Worm (Caenorhabditis elegans): ENCODE results near the gene W08E12.8.
A peak's percentile ranks its signal among the peaks of the same experiment; 100 is the strongest.

Gene W08E12.8

ce11 chrIV:3296578-3297549 lies 4.7 kb downstream of the W08E12.8 start (continued):
- TF ChIP-seq fkh-10 (GFP tag; optimal IDR thresholded peaks at IDR 0.05) = no peak
- TF ChIP-seq ceh-32 (tag; optimal IDR thresholded peaks at IDR 0.05; ENCODE audit: poor library complexity) = no peak
- TF ChIP-seq mxl-2 (GFP tag; conservative IDR thresholded peaks at IDR 0.05) = no peak
- TF ChIP-seq ztf-7 (tag; optimal IDR thresholded peaks at IDR 0.05) = no peak
- no peak for TF ChIP-seq daf-16 (GFP tag; optimal IDR thresholded peaks at IDR 0.05)
- peak; percentile 31 for TF ChIP-seq daf-16 (tag; optimal IDR thresholded peaks at IDR 0.05)
- peak; percentile 86 for TF ChIP-seq aha-1 (tag)
- peak; percentile 46; the same call in 1 of the 2 replicates for TF ChIP-seq D1046.2 (GFP tag; IDR thresholded peaks at IDR 0.05)
- TF ChIP-seq unc-62 (GFP tag; optimal IDR thresholded peaks at IDR 0.05 in 1 of 2) = peak in 1 of 2 experiments; percentile 27
- TF ChIP-seq unc-62 (tag; optimal IDR thresholded peaks at IDR 0.05) = no peak
- 0 out of 2 replicates have a peak, but pooled peaks have one; percentile 8 for TF ChIP-seq ctbp-1 (GFP tag; IDR thresholded peaks at IDR 0.05)
- TF ChIP-seq lir-3 (tag; optimal IDR thresholded peaks at IDR 0.05) = no peak

ce11 chrIV:3298300-3298699 lies 6.1 kb downstream of the W08E12.8 start, which contains the start of gene W08E12.6:
W08E12.6 (plus strand) TSS chrIV:3298600.
- no peak for TF ChIP-seq sdz-12 (GFP tag; optimal IDR thresholded peaks at IDR 0.05)
- 0 out of 2 replicates have a peak, but pooled peaks have one; percentile 8 for TF ChIP-seq set-16 (GFP tag; IDR thresholded peaks at IDR 0.05)
- TF ChIP-seq nhr-6 (tag; optimal IDR thresholded peaks at IDR 0.05) = no peak
- TF ChIP-seq skn-1 (tag; optimal IDR thresholded peaks at IDR 0.05) = no peak

- TF ChIP-seq Y48G9A.11 (GFP tag; IDR thresholded peaks at IDR 0.05) (no peak), nhr-237 (tag; optimal IDR thresholded peaks at IDR 0.05) (no peak), set-16 (GFP tag; IDR thresholded peaks at IDR 0.05) (peak; percentile 88), daf-12 (tag; optimal IDR thresholded peaks at IDR 0.05) (no peak), dmd-9 (GFP tag; IDR thresholded peaks at IDR 0.05) (no peak), hlh-11 (tag; optimal IDR thresholded peaks at IDR 0.05) (no peak), F26F4.8 (GFP tag; conservative IDR thresholded peaks at IDR 0.05) (no peak), nhr-28 (tag; optimal IDR thresholded peaks at IDR 0.05) (no peak), lin-13 (GFP tag; optimal IDR thresholded peaks at IDR 0.05) (no peak), ama-1 (optimal IDR thresholded peaks at IDR 0.05) (no peak), pqm-1 (tag; optimal IDR thresholded peaks at IDR 0.05) (no peak), ztf-11 (tag; optimal IDR thresholded peaks at IDR 0.05) (no peak), tra-1 (GFP tag; IDR thresholded peaks at IDR 0.05) (0 out of 2 replicates have a peak, but pooled peaks have one; percentile 21), mdl-1 (tag; optimal IDR thresholded peaks at IDR 0.05) (no peak), saeg-2 (GFP tag; IDR thresholded peaks at IDR 0.05) (no peak), arid-1 (GFP tag; conservative IDR thresholded peaks at IDR 0.05) (no peak), T26A8.4 (GFP tag; IDR thresholded peaks at IDR 0.05) (no peak), dpl-1 (GFP tag; optimal IDR thresholded peaks at IDR 0.05) (no peak), dmd-8 (GFP tag; IDR thresholded peaks at IDR 0.05) (0 out of 2 replicates have a peak, but pooled peaks have one; percentile 12), egl-43 (GFP tag; IDR thresholded peaks at IDR 0.05) (0 out of 2 replicates have a peak, but pooled peaks have one; percentile 17)
Observed at ce11 chrIV:3299229-3299628, 7.1 kb downstream of the W08E12.8 start.

- TF ChIP-seq nhr-48 (tag; optimal IDR thresholded peaks at IDR 0.05) = no peak
- no peak for TF ChIP-seq nhr-76 (tag; optimal IDR thresholded peaks at IDR 0.05)
- no peak for TF ChIP-seq Y48G9A.11 (GFP tag; IDR thresholded peaks at IDR 0.05)
- no peak for TF ChIP-seq egl-27 (tag; optimal IDR thresholded peaks at IDR 0.05)
- TF ChIP-seq mdl-1 (tag; optimal IDR thresholded peaks at IDR 0.05) = no peak
- TF ChIP-seq ztf-7 (tag; optimal IDR thresholded peaks at IDR 0.05) = no peak
- no peak for TF ChIP-seq ama-1 (optimal IDR thresholded peaks at IDR 0.05)
- no peak for TF ChIP-seq zfp-3 (GFP tag; conservative IDR thresholded peaks at IDR 0.05)
- TF ChIP-seq F10B5.3 (tag; optimal IDR thresholded peaks at IDR 0.05) = no peak
Observed at ce11 chrIV:3300492-3300891, 8.3 kb downstream of the W08E12.8 start, which contains the start of gene W08E12.5. W08E12.5 (plus strand) TSS chrIV:3300792.
